Worm (Caenorhabditis elegans): ENCODE measurements around the gene unc-119.

The unc-119 gene

DNA sequence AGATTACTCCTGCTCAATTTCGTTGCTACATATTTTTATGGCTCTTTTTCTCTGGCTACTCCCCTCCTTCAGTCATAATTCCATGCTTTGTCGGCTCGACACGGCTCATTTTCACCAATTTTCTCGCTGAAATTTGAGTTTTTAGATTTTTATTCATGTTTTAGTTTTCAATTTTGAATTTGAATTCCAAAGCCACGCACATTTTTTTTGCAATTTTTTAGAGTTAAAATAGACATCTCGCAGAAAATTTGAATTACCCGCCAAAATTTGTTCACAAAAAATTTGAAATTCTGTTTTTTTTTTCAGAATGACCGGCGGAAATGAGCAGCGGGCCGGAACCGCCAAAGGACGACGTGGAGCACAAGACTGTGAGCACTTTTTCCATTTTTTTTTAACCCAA is at the start of gene unc-119:
TSS of gene unc-119 (plus strand) at position 301 of the 400 bp plus-strand sequence.
- TF ChIP-seq nhr-28 (tag; optimal IDR thresholded peaks at IDR 0.05) (no peak), ztf-11 (tag; optimal IDR thresholded peaks at IDR 0.05) (no peak), nhr-76 (tag; optimal IDR thresholded peaks at IDR 0.05) (no peak), elt-1 (tag; optimal IDR thresholded peaks at IDR 0.05; ENCODE audit: borderline replicate concordance, insufficient read depth) (no peak), zip-8 (tag; optimal IDR thresholded peaks at IDR 0.05) (no peak), ham-2 (GFP tag; optimal IDR thresholded peaks at IDR 0.05) (no peak), bed-3 (GFP tag; optimal IDR thresholded peaks at IDR 0.05) (no peak), mls-2 (tag; optimal IDR thresholded peaks at IDR 0.05) (no peak), ceh-43 (GFP tag; optimal IDR thresholded peaks at IDR 0.05) (no peak), blmp-1 (tag; optimal IDR thresholded peaks at IDR 0.05) (no peak), sem-2 (GFP tag; optimal IDR thresholded peaks at IDR 0.05) (no peak), pha-4 (tag; optimal IDR thresholded peaks at IDR 0.05) (no peak), tbx-8 (GFP tag; optimal IDR thresholded peaks at IDR 0.05) (no peak), cnd-1 (tag; optimal IDR thresholded peaks at IDR 0.05) (no peak), hlh-1 (tag; optimal IDR thresholded peaks at IDR 0.05) (no peak), lsy-2 (tag; optimal IDR thresholded peaks at IDR 0.05) (no peak), ces-1 (GFP tag; optimal IDR thresholded peaks at IDR 0.05) (no peak), ceh-83 (GFP tag; optimal IDR thresholded peaks at IDR 0.05) (no peak), lin-32 (GFP tag; optimal IDR thresholded peaks at IDR 0.05) (no peak), sptf-1 (tag; optimal IDR thresholded peaks at IDR 0.05) (no peak)

DNA sequence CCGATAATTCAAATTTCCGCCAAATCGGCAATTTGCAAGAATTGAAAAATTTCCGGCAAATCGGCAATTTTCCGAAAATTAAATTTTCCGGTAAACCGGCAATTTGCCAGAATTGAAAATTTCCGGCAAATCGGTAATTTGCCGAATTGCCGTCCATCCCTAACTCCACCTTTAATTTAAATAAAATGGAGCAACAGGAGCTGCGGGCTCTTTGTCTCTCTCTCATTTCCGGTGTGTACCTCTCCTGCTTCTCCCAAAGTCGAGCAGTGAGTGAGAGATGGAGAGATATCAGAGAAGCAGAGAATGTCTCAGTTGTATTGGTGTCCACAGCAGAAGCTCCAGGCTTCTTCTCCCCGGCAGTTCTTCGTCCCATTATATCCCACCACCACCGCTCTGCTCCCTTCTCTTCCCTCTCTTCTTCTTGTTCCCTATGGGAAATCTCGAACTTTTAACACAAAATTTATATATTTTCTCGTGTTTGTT is 47.0 kb upstream of the unc-119 start, which contains the start of gene Y39A1C.1:
TSS of gene Y39A1C.1 (plus strand) at position 51 of the 483 bp plus-strand sequence.
- TF ChIP-seq sem-2 (GFP tag; optimal IDR thresholded peaks at IDR 0.05) (no peak), nhr-237 (tag; optimal IDR thresholded peaks at IDR 0.05) (no peak), nhr-2 (tag; optimal IDR thresholded peaks at IDR 0.05) (no peak), pha-4 (tag; optimal IDR thresholded peaks at IDR 0.05) (no peak), unc-120 (tag; optimal IDR thresholded peaks at IDR 0.05; ENCODE audit: poor library complexity, severe bottlenecking) (peak; percentile 81), elt-1 (tag; optimal IDR thresholded peaks at IDR 0.05; ENCODE audit: borderline replicate concordance, insufficient read depth) (no peak), snpc-4 (tag; optimal IDR thresholded peaks at IDR 0.05) (no peak), nhr-28 (tag; optimal IDR thresholded peaks at IDR 0.05) (no peak), bed-3 (GFP tag; optimal IDR thresholded peaks at IDR 0.05) (no peak), ces-1 (GFP tag; optimal IDR thresholded peaks at IDR 0.05) (peak; percentile 47), unc-62 (GFP tag; optimal IDR thresholded peaks at IDR 0.05) (no peak), tbx-8 (GFP tag; optimal IDR thresholded peaks at IDR 0.05) (no peak), lin-13 (tag; optimal IDR thresholded peaks at IDR 0.05) (no peak), drap-1 (GFP tag; optimal IDR thresholded peaks at IDR 0.05) (no peak), sptf-1 (tag; optimal IDR thresholded peaks at IDR 0.05) (peak; percentile 10), mep-1 (tag; optimal IDR thresholded peaks at IDR 0.05) (peak; percentile 20), cnd-1 (tag; optimal IDR thresholded peaks at IDR 0.05) (no peak), hlh-1 (tag; optimal IDR thresholded peaks at IDR 0.05) (peak; percentile 7), lsy-2 (tag; optimal IDR thresholded peaks at IDR 0.05) (peak; percentile 6), ceh-43 (GFP tag; optimal IDR thresholded peaks at IDR 0.05) (no peak), mls-2 (tag; optimal IDR thresholded peaks at IDR 0.05) (peak; percentile 16)

DNA sequence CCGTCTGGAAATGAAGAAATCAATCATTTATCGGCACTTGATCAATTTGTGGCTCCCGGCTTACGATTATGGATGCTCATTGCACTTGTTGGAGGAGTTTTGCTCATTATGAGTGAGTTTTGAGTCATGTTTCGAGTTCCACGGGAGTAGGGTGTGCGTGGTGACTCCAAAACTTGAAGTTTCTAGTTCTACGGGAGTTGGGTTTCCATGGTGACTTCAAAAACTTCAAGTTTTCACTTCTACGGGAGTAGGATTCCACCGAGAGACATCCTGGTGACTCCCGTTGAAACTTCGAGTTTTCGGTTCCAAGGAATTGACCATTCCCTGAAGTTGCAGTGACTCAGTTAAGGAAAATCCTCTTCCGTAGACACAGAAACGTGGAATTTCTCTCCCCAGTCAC is 45.6 kb upstream of the unc-119 start:
- TF ChIP-seq sptf-1 (tag; optimal IDR thresholded peaks at IDR 0.05) (peak; percentile 51), lin-13 (tag; optimal IDR thresholded peaks at IDR 0.05) (no peak), nhr-12 (tag; optimal IDR thresholded peaks at IDR 0.05) (no peak), M03D4.4 (tag; optimal IDR thresholded peaks at IDR 0.05) (no peak), mls-2 (tag; optimal IDR thresholded peaks at IDR 0.05) (peak; percentile 26), bed-3 (GFP tag; optimal IDR thresholded peaks at IDR 0.05) (peak; percentile 35), cnd-1 (tag; optimal IDR thresholded peaks at IDR 0.05) (peak; percentile 77), lin-32 (GFP tag; optimal IDR thresholded peaks at IDR 0.05) (peak; percentile 53), drap-1 (GFP tag; optimal IDR thresholded peaks at IDR 0.05) (peak; percentile 33), ceh-83 (GFP tag; optimal IDR thresholded peaks at IDR 0.05) (peak; percentile 68)

DNA sequence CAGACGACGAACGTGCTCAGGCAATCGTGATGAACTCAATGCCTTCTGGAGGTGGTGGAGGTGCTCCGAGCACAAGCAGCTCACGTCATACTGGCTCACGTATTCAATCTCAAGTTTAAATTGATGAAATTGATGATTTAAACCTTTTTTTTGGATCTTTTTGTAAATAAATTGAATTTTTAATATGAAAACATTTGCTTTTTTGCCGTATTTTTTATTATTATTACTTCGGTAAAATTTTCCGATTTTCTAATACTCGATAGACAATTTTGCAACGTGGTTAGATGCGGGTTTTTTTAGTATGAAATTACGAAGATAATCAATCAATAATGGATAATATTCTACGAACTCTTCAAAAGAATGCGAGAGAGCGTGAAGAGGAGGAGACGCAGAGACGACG is 44.5 kb upstream of the unc-119 start, which contains the start of gene oxi-1:
TSS of gene oxi-1 (plus strand) at position 301 of the 400 bp plus-strand sequence.
- no peak for TF ChIP-seq mls-2 (tag; optimal IDR thresholded peaks at IDR 0.05)
- TF ChIP-seq blmp-1 (tag; optimal IDR thresholded peaks at IDR 0.05), result no peak
- TF ChIP-seq nhr-76 (tag; optimal IDR thresholded peaks at IDR 0.05), result no peak
- TF ChIP-seq lin-32 (GFP tag; optimal IDR thresholded peaks at IDR 0.05), result no peak
- TF ChIP-seq sptf-1 (tag; optimal IDR thresholded peaks at IDR 0.05), result no peak
- no peak for TF ChIP-seq zip-8 (tag; optimal IDR thresholded peaks at IDR 0.05)
- no peak for TF ChIP-seq mab-5 (tag; optimal IDR thresholded peaks at IDR 0.05)
- no peak for TF ChIP-seq unc-62 (GFP tag; optimal IDR thresholded peaks at IDR 0.05)
- TF ChIP-seq lin-13 (tag; optimal IDR thresholded peaks at IDR 0.05), result no peak
- no peak for TF ChIP-seq elt-1 (tag; optimal IDR thresholded peaks at IDR 0.05; ENCODE audit: borderline replicate concordance, insufficient read depth)
